Worm (Caenorhabditis elegans) whole organism, young adult: ENCODE results near the gene tbb-2.

Source experiments
- F39B2.1 ChIP-seq: fragments of 200-800 bp; sonication (Bioruptor generic); IDR thresholded peaks from 2 replicates; pipeline ENCODE4 v1.3.6; 2022; ENCODE audit warnings: missing genetic modification reagents, missing genetic modification characterization, missing compliant biosample characterization
- akir-1 ChIP-seq: fragments of 200-800 bp; sonication (Bioruptor generic); optimal IDR thresholded peaks from 2 replicates; lab custom pipeline; 2018; ENCODE audit warnings: mild to moderate bottlenecking, missing genetic modification characterization, moderate library complexity, missing compliant biosample characterization
- dox-1 ChIP-seq: fragments of 200-800 bp; sonication (Bioruptor generic); IDR thresholded peaks from 2 replicates; pipeline ENCODE4 v1.3.6; 2022; ENCODE audit warnings: missing genetic modification reagents, missing genetic modification characterization, missing compliant biosample characterization
- ets-4 ChIP-seq: fragments of 200-800 bp; sonication (Bioruptor generic); optimal IDR thresholded peaks from 2 replicates; lab custom pipeline; 2018; ENCODE audit warnings: mild to moderate bottlenecking, missing genetic modification characterization, missing compliant biosample characterization
- nfya-1 ChIP-seq: sonication (generic microtip); optimal IDR thresholded peaks from 2 replicates; lab custom pipeline; 2017; ENCODE audit warnings: antibody characterized with exemption, missing compliant biosample characterization, missing genetic modification characterization, borderline replicate concordance; ENCODE audit not compliant: insufficient read depth
- nhr-120 ChIP-seq: fragments of 200-800 bp; sonication (Bioruptor generic); IDR thresholded peaks from 2 replicates; pipeline ENCODE4 v1.3.6; 2022; ENCODE audit warnings: missing genetic modification characterization, missing compliant biosample characterization
- snpc-4 ChIP-seq, 5 experiments: fragments of 150-350 bp in 1 of 5; sonication (generic microtip) in 4 of 5; optimal IDR thresholded peaks; 2 replicates each; lab custom pipeline; 2014 to 2018; ENCODE audit warnings: missing genetic modification characterization in 5 of 5, missing biosample characterization in 3 of 5, antibody characterized with exemption in 2 of 5, mild to moderate bottlenecking in 2 of 5, missing compliant biosample characterization in 2 of 5, missing genotype in 2 of 5, moderate library complexity in 2 of 5, missing genetic modification reagents in 1 of 5

- TF ChIP-seq nfya-1 (no peak), akir-1 (GFP tag; lab: Kevin White, UChicago) (no peak), snpc-4 (GFP tag; optimal IDR thresholded peaks at IDR 0.05; lab: Kevin White, UChicago) (no peak), snpc-4 (tag; optimal IDR thresholded peaks at IDR 0.05; lab: Kevin White, UChicago) (no peak), F39B2.1 (GFP tag; lab: Robert Waterston, UW) (no peak), nhr-120 (GFP tag; lab: Robert Waterston, UW) (no peak), ets-4 (GFP tag; lab: Kevin White, UChicago) (no peak), dox-1 (GFP tag; lab: Robert Waterston, UW) (no peak)
Measured at ce11 chrIII:3972687-3973086, 44.7 kb downstream of the tbb-2 start, which contains the start of gene R10E9.4.
